Worm (Caenorhabditis elegans): ENCODE data around the gene srg-15.

- TF ChIP-seq dpl-1 (GFP tag; optimal IDR thresholded peaks at IDR 0.05) (no peak), zag-1 (tag; optimal IDR thresholded peaks at IDR 0.05) (no peak), saeg-2 (GFP tag; IDR thresholded peaks at IDR 0.05) (no peak), unc-39 (tag; optimal IDR thresholded peaks at IDR 0.05) (no peak), unc-62 (GFP tag; optimal IDR thresholded peaks at IDR 0.05 in 1 of 2) (no peak), unc-62 (tag; optimal IDR thresholded peaks at IDR 0.05) (no peak), hif-1 (tag; optimal IDR thresholded peaks at IDR 0.05) (peak in 1 of 2 experiments; percentile 45), ama-1 (optimal IDR thresholded peaks at IDR 0.05) (peak; percentile 99), unc-130 (GFP tag; optimal IDR thresholded peaks at IDR 0.05) (no peak), zip-2 (tag; optimal IDR thresholded peaks at IDR 0.05) (no peak), nhr-41 (GFP tag; IDR thresholded peaks at IDR 0.05) (no peak), F49E8.2 (tag; optimal IDR thresholded peaks at IDR 0.05; ENCODE audit: borderline replicate concordance) (no peak), fkh-10 (GFP tag; optimal IDR thresholded peaks at IDR 0.05) (no peak), attf-4 (tag; optimal IDR thresholded peaks at IDR 0.05) (no peak), snpc-1.2 (GFP tag; IDR thresholded peaks at IDR 0.05) (peak; percentile 58; the same call in 1 of the 2 replicates)
Observed at ce11 chrII:8747246-8747938, 37.2 kb upstream of the srg-15 start.

Measured in whole organism, L4 larva.